Worm (Caenorhabditis elegans): ENCODE measurements around the gene F31A3.5.

- TF ChIP-seq unc-86 (tag; optimal IDR thresholded peaks at IDR 0.05) (peak; percentile 29), dsc-1 (tag; optimal IDR thresholded peaks at IDR 0.05) (peak; percentile 84), unc-130 (tag; optimal IDR thresholded peaks at IDR 0.05) (no peak), irx-1 (tag; optimal IDR thresholded peaks at IDR 0.05) (peak; percentile 34), efl-1 (optimal IDR thresholded peaks at IDR 0.05) (peak; percentile 25 to 38), efl-1 (GFP tag; optimal IDR thresholded peaks at IDR 0.05 in 1 of 2) (no peak), efl-3 (GFP tag; optimal IDR thresholded peaks at IDR 0.05) (no peak), lin-35 (GFP tag; optimal IDR thresholded peaks at IDR 0.05) (peak in 1 of 2 experiments; percentile 42), aly-2 (tag; optimal IDR thresholded peaks at IDR 0.05) (no peak), lir-3 (tag; optimal IDR thresholded peaks at IDR 0.05; ENCODE audit: poor library complexity) (no peak), unc-62 (GFP tag; optimal IDR thresholded peaks at IDR 0.05) (no peak), fkh-8 (tag; optimal IDR thresholded peaks at IDR 0.05) (peak; percentile 31)
These were observed 17.9 kb downstream of the F31A3.5 start for ce11 chrX:17545498-17545897.
